Worm (Caenorhabditis elegans) whole organism, late embryonic: ENCODE data around the gene R09E10.8.

Experiments used
- C08G9.2 ChIP-seq: sonication (generic microtip); optimal IDR thresholded peaks from 2 replicates; lab custom pipeline; 2016; ENCODE audit warnings: mild to moderate bottlenecking, missing genetic modification characterization, moderate library complexity, missing compliant biosample characterization
- C38D4.7 ChIP-seq: fragments of 200-800 bp; sonication (Bioruptor generic); optimal IDR thresholded peaks from 2 replicates; lab custom pipeline; 2018; ENCODE audit warnings: mild to moderate bottlenecking, missing genetic modification characterization, moderate library complexity, missing compliant biosample characterization
- K02D7.2 ChIP-seq: sonication (generic microtip); optimal IDR thresholded peaks from 2 replicates; lab custom pipeline; 2017; ENCODE audit warnings: mild to moderate bottlenecking, missing genetic modification characterization, missing compliant biosample characterization
- K09A11.1 ChIP-seq: sonication (generic microtip); optimal IDR thresholded peaks from 2 replicates; lab custom pipeline; 2017; ENCODE audit warnings: antibody characterized with exemption, mild to moderate bottlenecking, missing genetic modification characterization, missing compliant biosample characterization; ENCODE audit not compliant: insufficient read depth
- Y22D7AL.16 ChIP-seq: sonication (generic microtip); optimal IDR thresholded peaks from 2 replicates; lab custom pipeline; 2016; ENCODE audit warnings: missing genetic modification characterization, missing compliant biosample characterization
- ceh-18 ChIP-seq: sonication (generic microtip); optimal IDR thresholded peaks from 2 replicates; lab custom pipeline; 2016; ENCODE audit warnings: missing genetic modification characterization, missing compliant biosample characterization
- ceh-22 ChIP-seq: sonication (generic microtip); optimal IDR thresholded peaks from 2 replicates; lab custom pipeline; 2017; ENCODE audit warnings: missing biosample characterization, missing genetic modification characterization
- ceh-30 ChIP-seq: fragments of 150-350 bp; optimal IDR thresholded peaks from 2 replicates; lab custom pipeline; 2014; ENCODE audit warnings: missing biosample characterization, missing genetic modification characterization
- ceh-31 ChIP-seq: sonication (generic microtip); optimal IDR thresholded peaks from 2 replicates; lab custom pipeline; 2016; ENCODE audit warnings: missing genetic modification characterization, missing compliant biosample characterization
- ceh-34 ChIP-seq: sonication (generic microtip); optimal IDR thresholded peaks from 2 replicates; lab custom pipeline; 2016; ENCODE audit warnings: mild to moderate bottlenecking, missing genetic modification characterization, missing compliant biosample characterization
- ceh-45 ChIP-seq: fragments of 200-800 bp; sonication (Bioruptor generic); IDR thresholded peaks from 2 replicates; pipeline ENCODE4 v1.3.6; 2022; ENCODE audit warnings: missing genetic modification reagents, missing genetic modification characterization, missing compliant biosample characterization
- ceh-48 ChIP-seq: sonication (generic microtip); optimal IDR thresholded peaks from 2 replicates; lab custom pipeline; 2016; ENCODE audit warnings: missing genetic modification characterization, inconsistent platforms, missing compliant biosample characterization
- ceh-6 ChIP-seq: fragments of 200-800 bp; sonication (Bioruptor generic); optimal IDR thresholded peaks from 2 replicates; lab custom pipeline; 2018; ENCODE audit warnings: mild to moderate bottlenecking, missing genetic modification characterization, missing compliant biosample characterization
- ceh-9 ChIP-seq: sonication (generic microtip); optimal IDR thresholded peaks from 2 replicates; lab custom pipeline; 2016; ENCODE audit warnings: mild to moderate bottlenecking, missing genetic modification characterization, inconsistent platforms, missing compliant biosample characterization
- dmd-4 ChIP-seq: sonication (generic microtip); optimal IDR thresholded peaks from 2 replicates; lab custom pipeline; 2016; ENCODE audit warnings: borderline replicate concordance, missing genetic modification characterization, missing compliant biosample characterization
- dve-1 ChIP-seq: sonication (generic microtip); optimal IDR thresholded peaks from 2 replicates; lab custom pipeline; 2017; ENCODE audit warnings: antibody characterized with exemption, mild to moderate bottlenecking, missing genetic modification characterization, missing compliant biosample characterization
- elt-2 ChIP-seq: sonication (generic microtip); optimal IDR thresholded peaks from 2 replicates; lab custom pipeline; 2016; ENCODE audit warnings: missing genetic modification reagents, missing genetic modification characterization, missing compliant biosample characterization
- elt-4 ChIP-seq: sonication (generic microtip); optimal IDR thresholded peaks from 2 replicates; lab custom pipeline; 2016; ENCODE audit warnings: missing genetic modification characterization, missing compliant biosample characterization
- ets-4 ChIP-seq: sonication (generic microtip); optimal IDR thresholded peaks from 2 replicates; lab custom pipeline; 2016; ENCODE audit warnings: missing genetic modification characterization, missing compliant biosample characterization
- fax-1 ChIP-seq: sonication (generic microtip); optimal IDR thresholded peaks from 2 replicates; lab custom pipeline; 2016; ENCODE audit warnings: missing genotype, missing genetic modification characterization, missing compliant biosample characterization
- fkh-6 ChIP-seq: sonication (generic microtip); optimal IDR thresholded peaks from 2 replicates; lab custom pipeline; 2016; ENCODE audit warnings: missing genetic modification characterization, missing compliant biosample characterization
- hlh-13 ChIP-seq: fragments of 200-800 bp; sonication (Bioruptor generic); optimal IDR thresholded peaks from 2 replicates; lab custom pipeline; 2018; ENCODE audit warnings: mild to moderate bottlenecking, missing genetic modification characterization, missing compliant biosample characterization
- hlh-6 ChIP-seq: sonication (generic microtip); optimal IDR thresholded peaks from 2 replicates; lab custom pipeline; 2016; ENCODE audit warnings: missing genotype, missing genetic modification characterization, missing compliant biosample characterization
- hlh-8 ChIP-seq: sonication (generic microtip); optimal IDR thresholded peaks from 2 replicates; lab custom pipeline; 2016; ENCODE audit warnings: missing genotype, missing genetic modification characterization, missing compliant biosample characterization
- madf-2 ChIP-seq: sonication (generic microtip); optimal IDR thresholded peaks from 2 replicates; lab custom pipeline; 2017; ENCODE audit warnings: missing genetic modification characterization, missing compliant biosample characterization
- mec-3 ChIP-seq: sonication (generic microtip); optimal IDR thresholded peaks from 2 replicates; lab custom pipeline; 2016; ENCODE audit warnings: borderline replicate concordance, missing genetic modification characterization, missing compliant biosample characterization
- nhr-11 ChIP-seq: fragments of 150-350 bp; optimal IDR thresholded peaks from 2 replicates; lab custom pipeline; 2014; ENCODE audit warnings: missing biosample characterization, missing genetic modification characterization
- nhr-232 ChIP-seq: sonication (generic microtip); optimal IDR thresholded peaks from 2 replicates; lab custom pipeline; 2016; ENCODE audit warnings: missing genetic modification characterization, missing compliant biosample characterization
- npax-4 ChIP-seq: sonication (generic microtip); optimal IDR thresholded peaks from 2 replicates; lab custom pipeline; 2016; ENCODE audit warnings: missing genetic modification characterization, missing compliant biosample characterization
- pag-3 ChIP-seq: sonication (generic microtip); optimal IDR thresholded peaks from 2 replicates; lab custom pipeline; 2016; ENCODE audit warnings: missing compliant biosample characterization, missing genetic modification characterization, borderline replicate concordance
- pat-9 ChIP-seq: fragments of 200-800 bp; sonication (Bioruptor generic); optimal IDR thresholded peaks from 2 replicates; lab custom pipeline; 2018; ENCODE audit warnings: mild to moderate bottlenecking, missing genetic modification characterization, moderate library complexity, missing compliant biosample characterization
- pax-1 ChIP-seq: fragments of 150-350 bp; optimal IDR thresholded peaks from 2 replicates; lab custom pipeline; 2014; ENCODE audit warnings: missing biosample characterization, missing genetic modification characterization
- pha-4 ChIP-seq: fragments of 150-350 bp; optimal IDR thresholded peaks from 2 replicates; lab custom pipeline; 2018; ENCODE audit warnings: missing biosample characterization, missing genetic modification reagents, missing genetic modification characterization
- pqm-1 ChIP-seq: sonication (generic microtip); optimal IDR thresholded peaks from 2 replicates; lab custom pipeline; 2016; ENCODE audit warnings: missing genetic modification characterization, missing compliant biosample characterization
- pros-1 ChIP-seq: fragments of 150-350 bp; optimal IDR thresholded peaks from 2 replicates; lab custom pipeline; 2014; ENCODE audit warnings: missing biosample characterization, missing genetic modification reagents, missing genetic modification characterization
- sdc-2 ChIP-seq: sonication (generic microtip); optimal IDR thresholded peaks from 2 replicates; lab custom pipeline; 2016; ENCODE audit warnings: missing genotype, missing genetic modification characterization, missing compliant biosample characterization
- sox-2 ChIP-seq: fragments of 200-800 bp; sonication (Bioruptor generic); IDR thresholded peaks from 2 replicates; pipeline ENCODE4 v1.3.6; 2022; ENCODE audit warnings: missing genetic modification reagents, missing genetic modification characterization, missing compliant biosample characterization
- sox-4 ChIP-seq: sonication (generic microtip); optimal IDR thresholded peaks from 2 replicates; lab custom pipeline; 2017; ENCODE audit warnings: mild to moderate bottlenecking, missing genetic modification characterization, inconsistent platforms, missing compliant biosample characterization
- syd-9 ChIP-seq: sonication (generic microtip); optimal IDR thresholded peaks from 2 replicates; lab custom pipeline; 2016; ENCODE audit warnings: mild to moderate bottlenecking, missing genetic modification characterization, moderate library complexity, missing compliant biosample characterization
- tbx-2 ChIP-seq: sonication (generic microtip); optimal IDR thresholded peaks from 2 replicates; lab custom pipeline; 2016; ENCODE audit warnings: missing genetic modification characterization, missing compliant biosample characterization
- ttx-3 ChIP-seq: sonication (generic microtip); optimal IDR thresholded peaks from 2 replicates; lab custom pipeline; 2016; ENCODE audit warnings: missing genetic modification reagents, missing genetic modification characterization, missing compliant biosample characterization
- unc-3 ChIP-seq, 2 experiments: fragments of 200-800 bp in 1 of 2; sonication (Bioruptor generic) in 1 of 2; sonication (generic microtip) in 1 of 2; conservative IDR thresholded peaks in 1 of 2; optimal IDR thresholded peaks in 1 of 2; 2 replicates each; pipeline versions ENCODE4 v1.3.6 to Lab custom; 2016 to 2022; ENCODE audit warnings: missing compliant biosample characterization in 2 of 2, missing genetic modification characterization in 2 of 2, missing genetic modification reagents in 1 of 2
- unc-42 ChIP-seq: sonication (generic microtip); optimal IDR thresholded peaks from 2 replicates; lab custom pipeline; 2016; ENCODE audit warnings: missing genotype, missing genetic modification characterization, missing compliant biosample characterization
- unc-55 ChIP-seq: sonication (generic microtip); optimal IDR thresholded peaks from 2 replicates; lab custom pipeline; 2017; ENCODE audit warnings: missing biosample characterization, missing genetic modification reagents, missing genetic modification characterization
- unc-86 ChIP-seq: sonication (generic microtip); optimal IDR thresholded peaks from 2 replicates; lab custom pipeline; 2016; ENCODE audit warnings: missing genetic modification characterization, missing compliant biosample characterization
- ztf-16 ChIP-seq: sonication (generic microtip); optimal IDR thresholded peaks from 2 replicates; lab custom pipeline; 2017; ENCODE audit warnings: missing genetic modification characterization, missing compliant biosample characterization

Gene R09E10.8

DNA sequence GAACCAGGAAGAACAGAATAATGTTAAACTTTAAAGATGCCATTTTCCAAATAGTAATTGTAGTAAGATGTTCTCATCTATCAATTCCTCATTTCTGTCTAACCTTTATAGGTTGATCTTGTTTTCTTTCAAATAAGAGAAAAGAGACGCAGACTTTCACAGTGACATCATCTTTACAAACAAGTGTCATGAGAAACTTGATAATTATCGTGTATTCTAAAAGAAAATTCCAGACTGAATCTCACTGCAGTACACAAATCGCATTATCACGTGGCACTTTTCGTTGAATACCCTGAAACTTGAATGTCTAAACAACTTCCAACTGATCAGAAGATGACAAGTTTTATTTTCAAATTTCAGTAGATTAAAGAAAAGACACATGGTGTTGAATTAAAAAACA, 15.1 kb downstream of the R09E10.8 start, which contains the start of gene R09E10.13:
Gene R09E10.13, minus strand, starts transcription at position 61 of the 400 bp plus-strand sequence.
- TF ChIP-seq ztf-16 (no peak), K09A11.1 (no peak), unc-55 (GFP tag; lab: Kevin White, UChicago) (no peak), pax-1 (tag; lab: Kevin White, UChicago) (no peak), ets-4 (no peak), dve-1 (tag; lab: Kevin White, UChicago) (no peak), ceh-30 (tag; lab: Kevin White, UChicago) (no peak), pag-3 (tag; lab: Kevin White, UChicago) (no peak)

- no peak for TF ChIP-seq hlh-13 (GFP tag; lab: Kevin White, UChicago)
- no peak for TF ChIP-seq ets-4
- TF ChIP-seq madf-2 (tag; lab: Kevin White, UChicago): no peak
- TF ChIP-seq hlh-6 (tag; lab: Kevin White, UChicago): no peak
- TF ChIP-seq ceh-9 (tag; lab: Kevin White, UChicago): no peak
- no peak for TF ChIP-seq dve-1 (tag; lab: Kevin White, UChicago)
- TF ChIP-seq elt-4 (tag; lab: Kevin White, UChicago): no peak
- no peak for TF ChIP-seq nhr-232 (tag; lab: Kevin White, UChicago)
- no peak for TF ChIP-seq pha-4 (tag; lab: Kevin White, UChicago)
- TF ChIP-seq ceh-45 (GFP tag; lab: Robert Waterston, UW): no peak
- TF ChIP-seq Y22D7AL.16 (tag; lab: Kevin White, UChicago): no peak
- TF ChIP-seq unc-86 (tag; lab: Kevin White, UChicago): no peak
- TF ChIP-seq elt-2 (tag; lab: Kevin White, UChicago): no peak
- no peak for TF ChIP-seq ceh-31 (tag; lab: Kevin White, UChicago)
- TF ChIP-seq, all 69 proteins: peak for 0
Observed at ce11 chrIV:10294030-10294429, 16.2 kb downstream of the R09E10.8 start, which contains the start of gene R09E10.6. R09E10.6 (minus strand) TSS chrIV:10294130.

DNA sequence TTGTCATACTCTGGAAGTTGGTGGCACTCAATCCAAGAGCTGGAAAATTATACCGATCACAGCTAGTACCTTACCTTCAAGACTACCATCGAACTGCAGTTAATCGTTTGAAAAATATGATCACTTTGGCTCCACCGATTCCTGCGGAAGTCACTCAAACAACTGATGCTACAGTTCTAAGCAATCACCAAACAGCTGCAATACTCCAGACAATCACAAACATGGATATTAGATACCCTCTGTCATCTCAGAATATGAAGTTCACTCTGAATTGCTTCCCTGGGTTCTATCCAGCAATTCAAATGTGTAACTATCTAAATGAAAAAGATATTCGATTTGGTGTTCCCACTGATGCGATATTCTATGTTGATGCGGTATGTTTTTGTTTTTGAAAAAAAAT, 21.7 kb downstream of the R09E10.8 start:
- TF ChIP-seq hlh-6 (tag; lab: Kevin White, UChicago) (no peak), ceh-18 (no peak), sdc-2 (no peak), madf-2 (tag; lab: Kevin White, UChicago) (no peak), ceh-34 (tag; lab: Kevin White, UChicago) (no peak), ttx-3 (tag; lab: Kevin White, UChicago) (no peak), ceh-6 (GFP tag; lab: Kevin White, UChicago) (no peak), pqm-1 (tag; lab: Kevin White, UChicago) (no peak), sox-4 (tag; lab: Kevin White, UChicago) (no peak), C38D4.7 (GFP tag; lab: Kevin White, UChicago) (no peak), ceh-48 (tag; lab: Kevin White, UChicago) (no peak), fkh-6 (no peak), unc-86 (tag; lab: Kevin White, UChicago) (no peak), pax-1 (tag; lab: Kevin White, UChicago) (no peak), hlh-13 (GFP tag; lab: Kevin White, UChicago) (no peak), npax-4 (tag; lab: Kevin White, UChicago) (no peak)

ce11 chrIV:10286655-10287054, 23.6 kb downstream of the R09E10.8 start, which contains the start of gene ebax-1:
ebax-1 (plus strand) TSS chrIV:10286955.
- TF ChIP-seq ceh-22 (tag; lab: Kevin White, UChicago) (no peak), K02D7.2 (tag; lab: Kevin White, UChicago) (no peak), hlh-8 (tag; lab: Kevin White, UChicago) (no peak), unc-86 (tag; lab: Kevin White, UChicago) (no peak), pros-1 (tag; lab: Kevin White, UChicago) (no peak), nhr-11 (tag; lab: Kevin White, UChicago) (no peak), C08G9.2 (tag; lab: Kevin White, UChicago) (no peak), hlh-13 (GFP tag; lab: Kevin White, UChicago) (no peak), tbx-2 (tag; lab: Kevin White, UChicago) (no peak), sox-2 (GFP tag; lab: Robert Waterston, UW) (no peak), unc-42 (tag; lab: Kevin White, UChicago) (no peak), fax-1 (no peak), pax-1 (tag; lab: Kevin White, UChicago) (no peak), unc-3 (GFP tag; conservative IDR thresholded peaks at IDR 0.05; lab: Robert Waterston, UW) (no peak), unc-3 (tag; optimal IDR thresholded peaks at IDR 0.05; lab: Kevin White, UChicago) (no peak), sdc-2 (no peak), dmd-4 (tag; lab: Kevin White, UChicago) (no peak), syd-9 (tag; lab: Kevin White, UChicago) (no peak), mec-3 (tag; lab: Kevin White, UChicago) (no peak), elt-2 (tag; lab: Kevin White, UChicago) (no peak), pat-9 (tag; lab: Kevin White, UChicago) (no peak)
- TF ChIP-seq, all 69 proteins: peak for 0
